Worm (Caenorhabditis elegans): ENCODE measurements around the gene T23G7.3.

T23G7.3 gene

DNA sequence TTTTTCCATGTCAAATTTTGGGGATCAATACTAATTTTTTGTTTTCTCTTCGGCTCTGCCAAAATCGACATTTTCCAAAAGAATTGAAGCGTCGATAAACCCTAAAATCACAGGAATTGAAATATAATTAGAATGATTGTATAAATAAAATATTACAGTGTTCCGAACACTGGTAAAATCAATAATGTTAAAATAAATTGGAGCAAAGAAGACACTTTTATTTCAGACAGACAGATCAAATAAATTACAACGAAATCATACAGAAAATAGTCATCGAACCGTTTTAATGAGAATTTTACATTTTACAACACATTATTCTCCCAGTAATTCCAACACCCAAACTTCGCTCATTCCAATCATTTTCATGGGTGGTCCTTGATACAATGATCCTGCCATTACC lies at the start of gene T23G7.3:
T23G7.3 (minus strand) TSS at position 101 of the 400 bp plus-strand sequence.
- TF ChIP-seq dao-5 (tag; optimal IDR thresholded peaks at IDR 0.05) (no peak), him-1 (tag; optimal IDR thresholded peaks at IDR 0.05) (no peak), W03F9.2 (tag; optimal IDR thresholded peaks at IDR 0.05) (no peak)

DNA sequence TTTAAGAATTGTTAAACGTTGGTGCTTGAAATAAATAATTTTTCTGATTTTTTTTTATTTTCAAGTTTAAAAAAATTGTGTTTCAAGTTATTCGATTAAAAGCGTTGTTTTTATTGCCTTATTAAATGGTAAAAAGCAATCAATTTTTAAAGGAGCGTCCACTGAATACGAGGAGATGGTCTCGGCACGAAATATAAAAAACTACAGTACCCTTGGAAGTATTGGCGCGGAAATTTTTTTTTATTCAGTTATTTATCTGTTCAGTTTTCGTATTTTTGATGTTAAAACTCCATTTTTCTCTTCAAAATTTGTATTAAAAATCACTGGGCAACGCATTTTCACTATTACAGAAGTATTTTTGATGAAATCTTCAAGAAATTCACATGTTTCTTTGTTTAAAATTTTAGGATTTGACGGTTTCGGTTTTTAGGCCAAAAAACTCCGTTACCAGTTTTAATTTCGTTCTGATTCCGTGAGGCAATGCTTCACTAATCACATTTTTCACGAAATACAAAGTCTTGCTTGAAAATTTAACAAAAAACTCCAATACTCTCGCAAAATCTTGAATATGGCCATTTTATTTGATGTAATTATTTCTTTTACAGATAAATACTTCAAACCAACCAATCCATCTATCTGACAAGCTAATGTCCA lies 45.6 kb upstream of the T23G7.3 start, which contains the start of gene znfx-1:
znfx-1 (plus strand) TSS at position 604 of the 654 bp plus-strand sequence.
- TF ChIP-seq him-1 (tag; optimal IDR thresholded peaks at IDR 0.05), result no peak
- TF ChIP-seq dao-5 (tag; optimal IDR thresholded peaks at IDR 0.05), result no peak
- TF ChIP-seq W03F9.2 (tag; optimal IDR thresholded peaks at IDR 0.05), result peak; percentile 46

DNA sequence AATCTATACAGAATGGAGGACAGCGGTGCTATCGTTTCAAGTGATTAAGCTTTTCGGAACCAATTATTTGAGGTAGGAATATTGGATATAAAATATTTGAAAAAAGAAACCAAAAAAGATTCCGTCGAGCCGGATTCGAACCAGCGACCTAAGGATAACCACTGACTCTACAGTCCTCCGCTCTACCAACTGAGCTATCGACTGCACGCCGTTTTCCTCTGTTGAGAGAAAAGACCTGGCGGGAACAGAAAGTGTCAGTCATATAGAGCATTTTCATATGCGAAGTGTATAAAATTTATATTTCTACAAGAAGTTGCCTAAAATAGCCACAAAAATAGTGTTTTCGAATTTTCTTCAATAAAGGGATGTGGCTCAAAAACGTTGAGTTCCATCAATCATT lies 44.1 kb upstream of the T23G7.3 start:
- TF ChIP-seq dao-5 (tag; optimal IDR thresholded peaks at IDR 0.05) (no peak), W03F9.2 (tag; optimal IDR thresholded peaks at IDR 0.05) (no peak), him-1 (tag; optimal IDR thresholded peaks at IDR 0.05) (no peak)

DNA sequence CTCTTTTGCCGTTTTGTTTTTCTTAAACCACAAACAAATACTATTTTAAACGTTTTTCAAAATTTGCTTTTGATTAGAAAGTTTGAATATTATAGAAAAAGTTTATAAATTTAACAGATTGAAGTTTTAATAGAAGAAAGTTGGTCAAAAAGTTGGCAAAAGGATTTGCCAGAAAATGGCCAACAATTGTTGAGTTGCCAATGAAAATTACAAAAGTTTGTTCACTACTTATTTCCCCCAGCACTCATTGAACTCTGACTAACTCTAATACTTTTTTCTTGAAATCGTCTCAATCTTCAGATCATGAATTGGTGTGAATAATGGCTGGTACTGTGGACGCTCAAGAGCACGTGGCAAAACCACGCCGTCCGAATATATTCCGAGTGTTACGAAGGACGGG lies 42.4 kb upstream of the T23G7.3 start, which contains the start of gene ZK1067.4:
ZK1067.4 (plus strand) TSS at position 301 of the 400 bp plus-strand sequence.
- no peak for TF ChIP-seq dao-5 (tag; optimal IDR thresholded peaks at IDR 0.05)
- TF ChIP-seq W03F9.2 (tag; optimal IDR thresholded peaks at IDR 0.05), result no peak
- no peak for TF ChIP-seq him-1 (tag; optimal IDR thresholded peaks at IDR 0.05)

DNA sequence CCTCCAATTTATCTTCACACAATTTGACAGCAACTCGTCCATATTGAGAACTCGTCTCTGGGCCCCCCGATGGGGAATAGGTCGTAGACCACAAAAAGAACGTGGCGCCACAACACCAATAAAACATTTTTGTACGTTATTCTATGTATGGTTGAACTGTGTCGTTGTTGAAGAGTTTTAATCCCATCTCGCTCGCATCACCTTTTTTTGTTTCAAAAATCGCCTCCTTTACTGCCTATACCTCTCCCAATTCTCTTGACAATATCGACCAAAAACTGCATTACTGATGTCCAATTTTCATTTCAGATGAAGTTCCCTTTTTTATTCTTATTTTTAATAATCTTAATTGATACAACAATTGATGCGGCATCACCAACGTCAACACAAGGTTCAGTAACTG lies 29.6 kb upstream of the T23G7.3 start, which contains the start of gene let-23:
let-23 (plus strand) TSS at position 301 of the 400 bp plus-strand sequence.
- no peak for TF ChIP-seq dao-5 (tag; optimal IDR thresholded peaks at IDR 0.05)
- TF ChIP-seq him-1 (tag; optimal IDR thresholded peaks at IDR 0.05), result no peak
- TF ChIP-seq W03F9.2 (tag; optimal IDR thresholded peaks at IDR 0.05), result no peak

DNA sequence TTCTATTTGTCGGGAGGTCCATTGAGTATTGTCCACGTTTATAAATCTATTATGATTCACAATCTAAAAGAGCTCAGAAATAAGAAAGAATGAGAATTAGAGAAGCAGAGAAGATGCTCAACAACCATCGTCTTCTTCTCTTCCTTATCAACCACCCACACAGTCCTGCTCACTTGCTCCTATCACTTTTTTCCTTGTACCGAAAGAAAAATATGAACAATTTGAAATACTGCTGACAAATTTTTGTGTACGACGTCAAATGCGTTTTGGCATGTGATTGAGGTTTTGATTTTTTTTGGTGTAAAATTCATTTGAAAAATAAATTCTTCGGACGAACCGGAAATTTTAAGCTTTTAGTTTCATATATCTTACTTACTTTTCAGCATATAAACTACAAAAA lies 28.7 kb upstream of the T23G7.3 start:
- TF ChIP-seq dao-5 (tag; optimal IDR thresholded peaks at IDR 0.05) (no peak), W03F9.2 (tag; optimal IDR thresholded peaks at IDR 0.05) (peak; percentile 44), him-1 (tag; optimal IDR thresholded peaks at IDR 0.05) (no peak)

- no peak for TF ChIP-seq W03F9.2 (tag; optimal IDR thresholded peaks at IDR 0.05)
- TF ChIP-seq him-1 (tag; optimal IDR thresholded peaks at IDR 0.05), result no peak
- no peak for TF ChIP-seq dao-5 (tag; optimal IDR thresholded peaks at IDR 0.05)
Observed at ce11 chrII:9194195-9194594, 26.6 kb upstream of the T23G7.3 start, which contains the start of gene twk-4. twk-4 (minus strand) TSS chrII:9194295.

ce11 chrII:9190513-9191099 lies 23.0 kb upstream of the T23G7.3 start:
- no peak for TF ChIP-seq him-1 (tag; optimal IDR thresholded peaks at IDR 0.05)
- no peak for TF ChIP-seq dao-5 (tag; optimal IDR thresholded peaks at IDR 0.05)
- TF ChIP-seq W03F9.2 (tag; optimal IDR thresholded peaks at IDR 0.05), result no peak

ce11 chrII:9189648-9190047 lies 22.0 kb upstream of the T23G7.3 start:
- TF ChIP-seq dao-5 (tag; optimal IDR thresholded peaks at IDR 0.05) (no peak), him-1 (tag; optimal IDR thresholded peaks at IDR 0.05) (no peak), W03F9.2 (tag; optimal IDR thresholded peaks at IDR 0.05) (no peak)

ce11 chrII:9188380-9188779 lies 20.8 kb upstream of the T23G7.3 start, which contains the start of gene sym-2:
sym-2 (minus strand) TSS chrII:9188480.
- no peak for TF ChIP-seq dao-5 (tag; optimal IDR thresholded peaks at IDR 0.05)

DNA sequence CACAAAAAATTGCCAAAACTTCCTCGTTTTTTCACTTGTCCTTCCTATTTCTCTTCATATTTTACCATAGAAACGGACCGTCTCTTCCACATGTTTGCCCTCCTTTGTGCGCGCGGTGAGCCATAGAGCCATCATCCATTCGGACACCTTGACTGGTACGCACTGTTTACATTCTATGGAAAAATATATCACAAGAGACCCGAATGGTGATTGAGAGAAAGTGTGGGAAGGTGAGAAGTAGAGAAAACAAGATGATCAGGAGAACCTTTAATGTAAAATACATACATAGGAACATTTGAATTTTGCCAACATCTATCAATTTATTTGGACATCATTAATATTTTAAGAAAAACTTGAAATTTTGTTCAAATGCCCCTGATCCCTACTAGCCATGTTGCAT lies 18.3 kb upstream of the T23G7.3 start:
- TF ChIP-seq W03F9.2 (tag; optimal IDR thresholded peaks at IDR 0.05) (no peak), him-1 (tag; optimal IDR thresholded peaks at IDR 0.05) (no peak), dao-5 (tag; optimal IDR thresholded peaks at IDR 0.05) (no peak)

- TF ChIP-seq W03F9.2 (tag; optimal IDR thresholded peaks at IDR 0.05) (no peak), dao-5 (tag; optimal IDR thresholded peaks at IDR 0.05) (no peak), him-1 (tag; optimal IDR thresholded peaks at IDR 0.05) (no peak)
Observed at ce11 chrII:9181155-9181554, 13.5 kb upstream of the T23G7.3 start.

DNA sequence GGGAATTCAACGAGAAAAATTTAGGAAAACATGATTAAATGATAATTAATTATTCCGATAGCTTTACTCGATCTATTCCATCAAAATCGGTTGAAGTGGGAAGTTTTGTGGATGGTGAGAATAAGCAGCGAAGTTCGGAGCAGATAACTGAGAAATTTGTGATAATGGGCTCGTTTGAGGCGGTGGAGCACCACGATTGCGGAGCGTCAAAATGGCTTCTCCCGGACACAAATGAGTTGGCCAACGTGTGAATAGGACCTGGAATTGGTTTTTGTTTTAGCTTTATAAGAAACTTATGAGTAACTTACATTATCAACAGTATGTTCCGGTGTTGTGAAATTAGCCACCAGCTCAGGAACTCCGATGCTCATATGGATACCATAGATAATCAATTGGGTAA lies 11.2 kb upstream of the T23G7.3 start:
- no peak for TF ChIP-seq him-1 (tag; optimal IDR thresholded peaks at IDR 0.05)
- TF ChIP-seq W03F9.2 (tag; optimal IDR thresholded peaks at IDR 0.05), result no peak
- no peak for TF ChIP-seq dao-5 (tag; optimal IDR thresholded peaks at IDR 0.05)

DNA sequence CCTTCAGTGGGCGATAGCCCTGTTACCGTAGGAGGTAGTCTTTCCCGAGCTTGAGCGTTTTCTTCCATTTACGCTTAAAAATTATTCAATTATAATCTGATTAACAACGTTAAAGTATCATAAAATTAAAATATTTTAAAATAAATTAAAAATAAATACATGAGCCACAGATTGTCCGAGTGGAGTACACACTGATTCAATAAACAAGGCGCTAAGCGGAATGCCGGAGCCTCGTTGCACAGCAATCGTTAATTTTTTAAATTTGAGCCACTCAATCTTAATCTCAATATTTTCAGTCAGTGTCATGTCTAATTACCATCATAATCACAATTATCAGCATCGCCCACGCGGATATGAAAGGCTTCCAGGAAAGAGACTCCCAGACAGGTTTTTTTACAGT lies 9.4 kb upstream of the T23G7.3 start, which contains the start of the genes sec-5 and pir-1:
sec-5 (minus strand) TSS at position 73 of the 400 bp plus-strand sequence.
pir-1 (plus strand) TSS at position 221 of the 400 bp plus-strand sequence.
- TF ChIP-seq him-1 (tag; optimal IDR thresholded peaks at IDR 0.05) (no peak), W03F9.2 (tag; optimal IDR thresholded peaks at IDR 0.05) (peak; percentile 11), dao-5 (tag; optimal IDR thresholded peaks at IDR 0.05) (no peak)

Data from whole organism, L4/young adult.